Fruit fly (Drosophila melanogaster): ENCODE measurements around the gene CG15824.

Gene CG15824

dm6 chr2L:857897-858517, 26.9 kb downstream of the CG15824 start (continued):
- peak; percentile 48 for TF ChIP-seq CG3407 (GFP tag; optimal IDR thresholded peaks at IDR 0.05)
- TF ChIP-seq CG33557 (GFP tag; optimal IDR thresholded peaks at IDR 0.05), result peak; percentile 4
- TF ChIP-seq CTCF (GFP tag; optimal IDR thresholded peaks at IDR 0.05), result no peak
- TF ChIP-seq CG2678 (tag; optimal IDR thresholded peaks at IDR 0.05), result peak; percentile 55
- no peak for TF ChIP-seq Elba2 (GFP tag; optimal IDR thresholded peaks at IDR 0.05)
- TF ChIP-seq CG3281 (GFP tag; optimal IDR thresholded peaks at IDR 0.05), result no peak
- no peak for TF ChIP-seq CG11723 (GFP tag; optimal IDR thresholded peaks at IDR 0.05)
- peak; percentile 30 for TF ChIP-seq HHEX (GFP tag; optimal IDR thresholded peaks at IDR 0.05)
- peak; percentile 53 for TF ChIP-seq CHES-1-like (GFP tag; optimal IDR thresholded peaks at IDR 0.05)
- no peak for TF ChIP-seq C15 (GFP tag; IDR thresholded peaks at IDR 0.05)
- peak; percentile 74 for TF ChIP-seq CG12391 (tag; optimal IDR thresholded peaks at IDR 0.05)
- peak; percentile 57 for TF ChIP-seq CG7556 (GFP tag; optimal IDR thresholded peaks at IDR 0.05)
- peak; percentile 85 for TF ChIP-seq CG12769 (tag; optimal IDR thresholded peaks at IDR 0.05)
- peak; percentile 56 for TF ChIP-seq Hmr (GFP tag; optimal IDR thresholded peaks at IDR 0.05)
- peak; percentile 30 for TF ChIP-seq CG1602 (GFP tag; optimal IDR thresholded peaks at IDR 0.05)
- TF ChIP-seq inv (GFP tag; IDR thresholded peaks at IDR 0.05; ENCODE audit: partially characterized antibody), result no peak
- TF ChIP-seq sd (tag; optimal IDR thresholded peaks at IDR 0.05), result no peak
- TF ChIP-seq Med (GFP tag), result peak; percentile 80
- no peak for TF ChIP-seq sim (GFP tag; IDR thresholded peaks at IDR 0.05)
- no peak for TF ChIP-seq lov (optimal IDR thresholded peaks at IDR 0.05)
- no peak for TF ChIP-seq lov (GFP tag; IDR thresholded peaks at IDR 0.05)
- TF ChIP-seq Mad (GFP tag; optimal IDR thresholded peaks at IDR 0.05), result no peak
- no peak for TF ChIP-seq CG9215 (GFP tag; IDR thresholded peaks at IDR 0.05)
- peak; percentile 27 for TF ChIP-seq HLH54F (GFP tag; optimal IDR thresholded peaks at IDR 0.05)
- peak; percentile 45; the same call in 1 of the 2 replicates for TF ChIP-seq CG6689 (GFP tag; IDR thresholded peaks at IDR 0.05)
- TF ChIP-seq gce (GFP tag; IDR thresholded peaks at IDR 0.05), result no peak
- peak; percentile 70 for TF ChIP-seq slbo (GFP tag; IDR thresholded peaks at IDR 0.05)
- peak; percentile 8 for TF ChIP-seq Side (GFP tag; optimal IDR thresholded peaks at IDR 0.05)
- TF ChIP-seq Dp (GFP tag; optimal IDR thresholded peaks at IDR 0.05), result no peak
- TF ChIP-seq dimm (GFP tag; IDR thresholded peaks at IDR 0.05), result 0 out of 2 replicates have a peak, but pooled peaks have one; percentile 11
- TF ChIP-seq al (GFP tag; IDR thresholded peaks at IDR 0.05), result no peak
- TF ChIP-seq HmgZ (tag; optimal IDR thresholded peaks at IDR 0.05), result peak; percentile 24
- TF ChIP-seq caup (GFP tag; optimal IDR thresholded peaks at IDR 0.05; ENCODE audit: severe bottlenecking), result peak; percentile 37
- no peak for TF ChIP-seq CG7271 (tag; optimal IDR thresholded peaks at IDR 0.05)
- no peak for TF ChIP-seq CG12744 (GFP tag; optimal IDR thresholded peaks at IDR 0.05)
- TF ChIP-seq lab (GFP tag; optimal IDR thresholded peaks at IDR 0.05), result peak; percentile 65
- peak; percentile 16 for TF ChIP-seq fu2 (GFP tag; optimal IDR thresholded peaks at IDR 0.05)
- TF ChIP-seq CG11085 (GFP tag; IDR thresholded peaks at IDR 0.05), result no peak
- TF ChIP-seq bab2 (GFP tag; optimal IDR thresholded peaks at IDR 0.05), result peak; percentile 30
- TF ChIP-seq CG7745 (tag; optimal IDR thresholded peaks at IDR 0.05), result no peak
- TF ChIP-seq CG2129 (GFP tag; IDR thresholded peaks at IDR 0.05; ENCODE audit: partially characterized antibody), result no peak
- TF ChIP-seq Dfd (GFP tag; optimal IDR thresholded peaks at IDR 0.05), result no peak
- peak; percentile 14 for TF ChIP-seq Bdp1 (GFP tag; optimal IDR thresholded peaks at IDR 0.05)
- TF ChIP-seq twi (tag; optimal IDR thresholded peaks at IDR 0.05), result peak; percentile 20
- TF ChIP-seq Hand (GFP tag; optimal IDR thresholded peaks at IDR 0.05), result no peak
- no peak for TF ChIP-seq sna (GFP tag; IDR thresholded peaks at IDR 0.05; ENCODE audit: partially characterized antibody)
- no peak for TF ChIP-seq CG14965 (GFP tag; optimal IDR thresholded peaks at IDR 0.05; ENCODE audit: borderline replicate concordance)
- TF ChIP-seq Spps (tag; optimal IDR thresholded peaks at IDR 0.05), result no peak
- TF ChIP-seq Oli (tag; optimal IDR thresholded peaks at IDR 0.05), result peak; percentile 48
- TF ChIP-seq CG12236 (GFP tag; optimal IDR thresholded peaks at IDR 0.05), result no peak
